Fruit fly (Drosophila melanogaster) whole organism, embryonic: ENCODE results near the gene CG14507.
A peak's percentile ranks its signal among the peaks of the same experiment; 100 is the strongest.

Experiments
- Ada2b ChIP-seq: fragments of 200-800 bp; sonication (Bioruptor generic); IDR thresholded peaks from 2 replicates; pipeline ENCODE4 v1.3.6; 2022; ENCODE audit warnings: missing biosample characterization, missing genetic modification characterization
- Antp ChIP-seq: fragments of 200-800 bp; sonication (Bioruptor generic); optimal IDR thresholded peaks from 3 replicates; lab custom pipeline; 2016; ENCODE audit warnings: missing biosample characterization, missing genetic modification characterization
- Bgb ChIP-seq: fragments of 200-800 bp; sonication (Bioruptor generic); IDR thresholded peaks from 2 replicates; pipeline ENCODE4 v1.3.6; 2022; ENCODE audit warnings: missing biosample characterization, missing genetic modification characterization; ENCODE audit not compliant: partially characterized antibody
- CG10267 ChIP-seq: fragments of 200-800 bp; sonication (Bioruptor generic); optimal IDR thresholded peaks from 2 replicates; lab custom pipeline; 2018; ENCODE audit warnings: missing biosample characterization, mild to moderate bottlenecking, missing genetic modification characterization, moderate library complexity
- CG10431 ChIP-seq: fragments of 200-800 bp; sonication (Bioruptor generic); optimal IDR thresholded peaks from 3 replicates; lab custom pipeline; 2018; ENCODE audit warnings: missing biosample characterization, mild to moderate bottlenecking, missing genetic modification characterization
- CG11504 ChIP-seq: fragments of 200-800 bp; sonication (Bioruptor generic); optimal IDR thresholded peaks from 3 replicates; lab custom pipeline; 2019; ENCODE audit warnings: missing biosample characterization, mild to moderate bottlenecking, missing genetic modification characterization, moderate library complexity
- CG13123 ChIP-seq: fragments of 200-800 bp; sonication (Bioruptor generic); optimal IDR thresholded peaks from 2 replicates; lab custom pipeline; 2016; ENCODE audit warnings: missing biosample characterization, missing genetic modification characterization
- CG13894 ChIP-seq: fragments of 200-800 bp; sonication (Bioruptor generic); optimal IDR thresholded peaks from 3 replicates; lab custom pipeline; 2018; ENCODE audit warnings: missing biosample characterization, mild to moderate bottlenecking, missing genetic modification characterization, moderate library complexity
- CG17568 ChIP-seq: fragments of 200-800 bp; sonication (Bioruptor generic); optimal IDR thresholded peaks from 2 replicates; lab custom pipeline; 2018; ENCODE audit warnings: missing biosample characterization, mild to moderate bottlenecking, missing genetic modification characterization, moderate library complexity
- CG30431 ChIP-seq: fragments of 200-800 bp; sonication (Bioruptor generic); optimal IDR thresholded peaks from 2 replicates; lab custom pipeline; 2017; ENCODE audit warnings: missing biosample characterization, missing genetic modification characterization
- CG3065 ChIP-seq: fragments of 200-800 bp; sonication (Bioruptor generic); optimal IDR thresholded peaks from 2 replicates; lab custom pipeline; 2016; ENCODE audit warnings: missing biosample characterization, missing genetic modification characterization
- CG31365 ChIP-seq: fragments of 200-800 bp; sonication (Bioruptor generic); optimal IDR thresholded peaks from 2 replicates; lab custom pipeline; 2018; ENCODE audit warnings: missing biosample characterization, mild to moderate bottlenecking, missing genetic modification characterization
- CG34376 ChIP-seq: fragments of 200-800 bp; sonication (Bioruptor generic); optimal IDR thresholded peaks from 2 replicates; lab custom pipeline; 2018; ENCODE audit warnings: missing biosample characterization, mild to moderate bottlenecking, missing genetic modification characterization
- CG43689 ChIP-seq: fragments of 200-800 bp; sonication (Bioruptor generic); IDR thresholded peaks from 2 replicates; pipeline ENCODE4 v1.3.6; 2022; ENCODE audit warnings: missing biosample characterization, missing genetic modification characterization
- CG4617 ChIP-seq: fragments of 200-800 bp; sonication (Bioruptor generic); optimal IDR thresholded peaks from 3 replicates; lab custom pipeline; 2016; ENCODE audit warnings: missing biosample characterization, missing genetic modification characterization, borderline replicate concordance
- CG7357 ChIP-seq: fragments of 200-800 bp; sonication (Bioruptor generic); IDR thresholded peaks from 3 replicates; pipeline ENCODE4 v1.3.6; 2022; ENCODE audit warnings: missing biosample characterization, missing genetic modification characterization
- CG8089 ChIP-seq: fragments of 200-800 bp; sonication (Bioruptor generic); optimal IDR thresholded peaks from 3 replicates; lab custom pipeline; 2016; ENCODE audit warnings: missing biosample characterization, missing genetic modification characterization
- Deaf1 ChIP-seq: fragments of 200-800 bp; optimal IDR thresholded peaks from 3 replicates; lab custom pipeline; 2019; ENCODE audit warnings: missing biosample characterization, mild to moderate bottlenecking, missing genetic modification characterization, moderate library complexity
- Ets97D ChIP-seq: fragments of 200-800 bp; sonication (Bioruptor generic); optimal IDR thresholded peaks from 3 replicates; lab custom pipeline; 2016; ENCODE audit warnings: missing biosample characterization, missing genetic modification characterization
- Lhr ChIP-seq: fragments of 200-800 bp; sonication (Bioruptor generic); optimal IDR thresholded peaks from 3 replicates; lab custom pipeline; 2017; ENCODE audit warnings: mild to moderate bottlenecking, missing biosample characterization, missing genetic modification reagents, missing genetic modification characterization
- Mrtf ChIP-seq: fragments of 200-800 bp; sonication (Bioruptor generic); IDR thresholded peaks from 3 replicates; pipeline ENCODE4 v1.3.6; 2022; ENCODE audit warnings: missing biosample characterization, missing genetic modification characterization
- NK7.1 ChIP-seq: fragments of 200-800 bp; sonication (Bioruptor generic); optimal IDR thresholded peaks from 3 replicates; lab custom pipeline; 2016; ENCODE audit warnings: missing biosample characterization, missing genetic modification characterization
- Oaz ChIP-seq: fragments of 200-800 bp; sonication (Bioruptor generic); IDR thresholded peaks from 2 replicates; pipeline ENCODE4 v1.3.6; 2022; ENCODE audit warnings: missing biosample characterization, missing genetic modification characterization
- Trl ChIP-seq, 3 experiments: fragments of >200 bp in 2 of 3; fragments of 200-800 bp in 1 of 3; sonication (Bioruptor generic) in 1 of 3; optimal IDR thresholded peaks; 2 replicates in 1 of 3; 3 replicates in 2 of 3; lab custom pipeline; 2016 to 2017; ENCODE audit warnings: missing biosample characterization in 1 of 3, missing genetic modification characterization in 1 of 3
- ap ChIP-seq: fragments of 200-800 bp; sonication (Bioruptor generic); IDR thresholded peaks from 2 replicates; pipeline ENCODE4 v1.3.6; 2022; ENCODE audit warnings: missing biosample characterization, missing genetic modification characterization
- ase ChIP-seq: fragments of 200-800 bp; sonication (Bioruptor generic); IDR thresholded peaks from 3 replicates; pipeline ENCODE4 v1.3.6; 2022; ENCODE audit warnings: missing biosample characterization, missing genetic modification characterization
- chm ChIP-seq: fragments of 200-800 bp; sonication (Bioruptor generic); IDR thresholded peaks from 2 replicates; pipeline ENCODE4 v1.3.6; 2022; ENCODE audit warnings: missing biosample characterization, missing genetic modification characterization
- eve ChIP-seq, 2 experiments: fragments of >200 bp; optimal IDR thresholded peaks; 2 replicates each; lab custom pipeline; 2017; ENCODE audit warnings: missing biosample characterization in 2 of 2, missing genetic modification characterization in 2 of 2
- exex ChIP-seq: fragments of 200-800 bp; sonication (Bioruptor generic); optimal IDR thresholded peaks from 4 replicates; lab custom pipeline; 2018; ENCODE audit warnings: missing biosample characterization, mild to moderate bottlenecking, missing genetic modification characterization, moderate library complexity
- fd102C ChIP-seq: fragments of 200-800 bp; sonication (Bioruptor generic); optimal IDR thresholded peaks from 2 replicates; lab custom pipeline; 2018; ENCODE audit warnings: missing biosample characterization, mild to moderate bottlenecking, missing genetic modification characterization, moderate library complexity
- gfzf ChIP-seq: fragments of 200-800 bp; sonication (Bioruptor generic); optimal IDR thresholded peaks from 2 replicates; lab custom pipeline; 2016; ENCODE audit warnings: missing biosample characterization, mild to moderate bottlenecking, missing genetic modification characterization, moderate library complexity
- h ChIP-seq: fragments of >200 bp; optimal IDR thresholded peaks from 2 replicates; lab custom pipeline; 2017
- hkb ChIP-seq, 2 experiments: fragments of 200-800 bp in 1 of 2; fragments of >200 bp in 1 of 2; sonication (Bioruptor generic) in 1 of 2; IDR thresholded peaks in 1 of 2; optimal IDR thresholded peaks in 1 of 2; 2 replicates each; pipeline versions ENCODE4 v1.3.6 to Lab custom; 2017 to 2022; ENCODE audit warnings: missing biosample characterization in 1 of 2, missing genetic modification characterization in 1 of 2
- insv ChIP-seq, 2 experiments: fragments of 200-800 bp; sonication (Bioruptor generic); optimal IDR thresholded peaks; 3 replicates each; lab custom pipeline; 2016 to 2018; ENCODE audit warnings: missing biosample characterization in 2 of 2, missing genetic modification characterization in 2 of 2
- jigr1 ChIP-seq: fragments of 200-800 bp; sonication (Bioruptor generic); IDR thresholded peaks from 3 replicates; pipeline ENCODE4 v1.3.6; 2022; ENCODE audit warnings: missing biosample characterization, missing genetic modification characterization
- ken ChIP-seq: fragments of 200-800 bp; sonication (Bioruptor generic); IDR thresholded peaks from 3 replicates; pipeline ENCODE4 v1.3.6; 2022; ENCODE audit warnings: missing biosample characterization, missing genetic modification characterization
- knrl ChIP-seq: fragments of 200-800 bp; sonication (Bioruptor generic); IDR thresholded peaks from 3 replicates; pipeline ENCODE4 v1.3.6; 2022; ENCODE audit warnings: missing biosample characterization, missing genetic modification characterization; ENCODE audit not compliant: partially characterized antibody
- lbe ChIP-seq: fragments of 200-800 bp; sonication (Bioruptor generic); optimal IDR thresholded peaks from 2 replicates; lab custom pipeline; 2016; ENCODE audit warnings: missing biosample characterization, mild to moderate bottlenecking, missing genetic modification characterization
- lmd ChIP-seq: fragments of 200-800 bp; sonication (Bioruptor generic); IDR thresholded peaks from 2 replicates; pipeline ENCODE4 v1.3.6; 2022; ENCODE audit warnings: missing biosample characterization, missing genetic modification characterization
- luna ChIP-seq: fragments of 200-800 bp; sonication (Bioruptor generic); optimal IDR thresholded peaks from 2 replicates; lab custom pipeline; 2016; ENCODE audit warnings: missing biosample characterization, missing genetic modification characterization
- peb ChIP-seq: fragments of 200-800 bp; sonication (Bioruptor generic); IDR thresholded peaks from 2 replicates; pipeline ENCODE4 v1.3.6; 2022; ENCODE audit warnings: missing biosample characterization, missing genetic modification characterization
- psq ChIP-seq: fragments of 200-800 bp; sonication (Bioruptor generic); optimal IDR thresholded peaks from 2 replicates; lab custom pipeline; 2017; ENCODE audit warnings: missing biosample characterization, missing genetic modification characterization
- pum ChIP-seq: fragments of 200-800 bp; sonication (Bioruptor generic); optimal IDR thresholded peaks from 2 replicates; lab custom pipeline; 2016; ENCODE audit warnings: missing biosample characterization, missing genetic modification characterization
- repo ChIP-seq: fragments of 200-800 bp; sonication (Bioruptor generic); optimal IDR thresholded peaks from 2 replicates; lab custom pipeline; 2016; ENCODE audit warnings: missing biosample characterization, missing genetic modification characterization
- sc ChIP-seq, 3 experiments: fragments of >200 bp in 2 of 3; fragments of 200-800 bp in 1 of 3; sonication (Bioruptor generic) in 1 of 3; optimal IDR thresholded peaks; 2 replicates in 2 of 3; 3 replicates in 1 of 3; lab custom pipeline; 2017; ENCODE audit warnings: mild to moderate bottlenecking in 1 of 3, missing biosample characterization in 1 of 3, missing genetic modification characterization in 1 of 3, missing genetic modification reagents in 1 of 3
- sd ChIP-seq: fragments of 200-800 bp; sonication (Bioruptor generic); optimal IDR thresholded peaks from 3 replicates; lab custom pipeline; 2018; ENCODE audit warnings: missing biosample characterization, mild to moderate bottlenecking, missing genetic modification characterization, moderate library complexity
- sens ChIP-seq: fragments of 200-800 bp; sonication (Bioruptor generic); peaks from one replicate; lab custom pipeline; 2016; ENCODE audit warnings: missing biosample characterization, missing genetic modification characterization
- seq ChIP-seq: fragments of 200-800 bp; sonication (Bioruptor generic); IDR thresholded peaks from 2 replicates; pipeline ENCODE4 v1.3.6; 2022; ENCODE audit warnings: missing biosample characterization, missing genetic modification characterization
- vfl ChIP-seq: fragments of 200-800 bp; sonication (Bioruptor generic); optimal IDR thresholded peaks from 2 replicates; lab custom pipeline; 2016; ENCODE audit warnings: missing biosample characterization, missing genetic modification characterization
- z ChIP-seq: fragments of 200-800 bp; sonication (Bioruptor generic); IDR thresholded peaks from 3 replicates; pipeline ENCODE4 v1.3.6; 2022; ENCODE audit warnings: missing biosample characterization, missing genetic modification characterization

Gene CG14507

dm6 chr3R:29274590-29274989 is 47.1 kb upstream of the CG14507 start (continued):
- TF ChIP-seq CG4617: peak; percentile 6
- no peak for TF ChIP-seq z (GFP tag; lab: Robert Waterston, UW)
- TF ChIP-seq knrl (GFP tag; lab: Robert Waterston, UW): no peak
- peak; percentile 42 for TF ChIP-seq Lhr (GFP tag; lab: Kevin White, UChicago)
- no peak for TF ChIP-seq hkb (optimal IDR thresholded peaks at IDR 0.05; lab: Kevin White, UChicago)
- TF ChIP-seq hkb (GFP tag; IDR thresholded peaks at IDR 0.05; lab: Robert Waterston, UW): peak; percentile 46; the same call in 1 of the 2 replicates
- peak; percentile 39; the same call in 1 of the 2 replicates for TF ChIP-seq peb (GFP tag; lab: Robert Waterston, UW)
- peak; percentile 49 for TF ChIP-seq CG10431 (GFP tag; lab: Kevin White, UChicago)
- TF ChIP-seq CG8089 (GFP tag; lab: Kevin White, UChicago): peak; percentile 57
- peak; percentile 37 for TF ChIP-seq psq (GFP tag; lab: Kevin White, UChicago)
- no peak for TF ChIP-seq vfl (GFP tag; lab: Kevin White, UChicago)
- TF ChIP-seq Trl (optimal IDR thresholded peaks at IDR 0.05; lab: Kevin White, UChicago): no peak
- peak; percentile 14 for TF ChIP-seq Trl (GFP tag; optimal IDR thresholded peaks at IDR 0.05; lab: Kevin White, UChicago)
- no peak for TF ChIP-seq gfzf
- peak in 1 of 2 experiments; percentile 77 for TF ChIP-seq eve (GFP tag; optimal IDR thresholded peaks at IDR 0.05; lab: Kevin White, UChicago)
- TF ChIP-seq chm (GFP tag; lab: Robert Waterston, UW): peak; percentile 58; the same call in 1 of the 2 replicates
- no peak for TF ChIP-seq sc (optimal IDR thresholded peaks at IDR 0.05; lab: Kevin White, UChicago)
- peak; percentile 76 for TF ChIP-seq sc (GFP tag; optimal IDR thresholded peaks at IDR 0.05; lab: Kevin White, UChicago)
- peak; percentile 69 for TF ChIP-seq lmd (GFP tag; lab: Robert Waterston, UW)
- peak; percentile 97 for TF ChIP-seq sens
- TF ChIP-seq ase (GFP tag; lab: Robert Waterston, UW): peak; percentile 31; the same call in 1 of the 3 replicates
- no peak for TF ChIP-seq sd (tag; lab: Kevin White, UChicago)
- no peak for TF ChIP-seq Oaz (GFP tag; lab: Robert Waterston, UW)
- TF ChIP-seq exex: no peak
- no peak for TF ChIP-seq Mrtf
- no peak for TF ChIP-seq NK7.1 (GFP tag; lab: Kevin White, UChicago)
- peak; percentile 20 for TF ChIP-seq CG3065 (GFP tag; lab: Kevin White, UChicago)
- no peak for TF ChIP-seq repo (GFP tag; lab: Kevin White, UChicago)
- no peak for TF ChIP-seq jigr1
- TF ChIP-seq CG10267: peak; percentile 74
- peak; percentile 27 for TF ChIP-seq Ets97D
- TF ChIP-seq CG31365 (tag; lab: Kevin White, UChicago): no peak
- TF ChIP-seq CG30431 (GFP tag; lab: Kevin White, UChicago): peak; percentile 66
- TF ChIP-seq luna: no peak
- 0 out of 3 replicates have a peak, but pooled peaks have one; percentile 11 for TF ChIP-seq ken (GFP tag; lab: Robert Waterston, UW)
- TF ChIP-seq ap: no peak
- TF ChIP-seq CG11504: peak; percentile 75
- no peak for TF ChIP-seq h
- peak; percentile 26 for TF ChIP-seq Deaf1 (tag; lab: Kevin White, UChicago)
- TF ChIP-seq CG13894: no peak
- no peak for TF ChIP-seq lbe (GFP tag; lab: Kevin White, UChicago)
- no peak for TF ChIP-seq CG43689 (GFP tag; lab: Robert Waterston, UW)
- peak; percentile 60 for TF ChIP-seq CG17568 (GFP tag; lab: Kevin White, UChicago)
- peak; percentile 41; the same call in 1 of the 2 replicates for TF ChIP-seq Ada2b
- TF ChIP-seq fd102C (GFP tag; lab: Kevin White, UChicago): no peak
- no peak for TF ChIP-seq Bgb (GFP tag; lab: Robert Waterston, UW)
- TF ChIP-seq CG13123 (GFP tag; lab: Kevin White, UChicago): peak; percentile 40
- no peak for TF ChIP-seq insv (GFP tag; optimal IDR thresholded peaks at IDR 0.05; lab: Kevin White, UChicago)
- TF ChIP-seq CG7357 (GFP tag; lab: Robert Waterston, UW): 0 out of 3 replicates have a peak, but pooled peaks have one; percentile 47
- TF ChIP-seq pum: peak; percentile 54
- peak; percentile 24 for TF ChIP-seq Antp (GFP tag; lab: Kevin White, UChicago)
- TF ChIP-seq CG34376 (GFP tag; lab: Kevin White, UChicago): no peak
- TF ChIP-seq seq (GFP tag; lab: Robert Waterston, UW): 0 out of 2 replicates have a peak, but pooled peaks have one; percentile 17
